Worm (Caenorhabditis elegans) whole organism, dauer: ENCODE measurements around the gene phg-1.

Source experiments
- unc-62 ChIP-seq: sonication (generic microtip); optimal IDR thresholded peaks from 2 replicates; lab custom pipeline; 2017; ENCODE audit warnings: missing biosample characterization, missing genetic modification reagents, missing genetic modification characterization

Gene phg-1

DNA sequence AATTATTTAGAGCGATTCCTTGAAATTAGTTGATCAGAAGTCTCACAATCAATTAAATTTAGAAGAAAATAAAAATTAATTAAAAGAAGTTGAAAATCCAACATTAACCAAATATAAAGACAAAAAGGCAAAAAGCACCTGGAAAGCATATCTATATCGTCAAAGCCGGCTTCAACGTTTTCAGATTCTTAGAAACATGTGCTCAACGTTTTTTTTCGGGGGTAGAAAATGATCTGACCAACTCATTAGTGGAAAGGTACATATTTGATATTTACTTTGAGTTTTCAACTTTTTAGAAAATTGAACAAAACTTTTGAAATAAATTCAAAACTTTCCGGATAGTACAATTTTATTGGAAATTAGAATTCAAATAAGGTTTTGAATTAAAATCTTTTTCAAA is 4.6 kb upstream of the phg-1 start:
- no peak for TF ChIP-seq unc-62 (GFP tag; lab: Kevin White, UChicago)

DNA sequence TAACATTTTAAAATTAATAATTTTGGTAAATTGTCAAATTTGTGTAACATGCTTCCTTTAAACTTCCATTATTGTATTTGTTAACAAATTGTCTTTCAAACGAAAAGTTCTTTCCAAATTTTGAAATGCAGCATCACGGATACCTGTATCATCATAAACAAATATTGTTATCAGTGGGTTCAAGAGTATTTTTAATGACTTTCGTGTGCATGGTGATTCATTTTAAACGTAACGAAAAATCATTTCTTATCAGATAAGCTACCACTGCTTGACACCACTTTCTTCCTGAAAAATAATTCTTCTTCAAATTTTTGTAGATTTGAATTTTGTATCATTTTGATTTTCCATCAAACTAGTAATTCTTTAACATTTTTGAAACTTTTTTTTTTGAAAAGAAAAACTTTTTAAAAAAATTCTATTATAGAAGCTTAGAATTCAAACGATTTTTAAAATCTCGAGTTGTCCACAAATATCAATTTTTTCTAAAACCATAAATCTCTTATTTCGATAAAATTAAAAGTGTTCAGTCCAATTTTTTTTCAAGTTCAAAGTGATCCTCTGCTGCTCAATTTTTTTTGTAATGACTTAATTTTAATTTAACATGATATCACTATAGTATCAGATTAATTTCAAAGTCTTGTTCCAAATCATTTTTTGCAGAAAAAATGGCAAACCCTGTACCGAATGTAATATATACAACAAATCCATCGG is 3.0 kb upstream of the phg-1 start, which contains the start of gene F27E5.9:
F27E5.9 (plus strand) TSS at position 661 of the 711 bp plus-strand sequence.
- no peak for TF ChIP-seq unc-62 (GFP tag; lab: Kevin White, UChicago)

DNA sequence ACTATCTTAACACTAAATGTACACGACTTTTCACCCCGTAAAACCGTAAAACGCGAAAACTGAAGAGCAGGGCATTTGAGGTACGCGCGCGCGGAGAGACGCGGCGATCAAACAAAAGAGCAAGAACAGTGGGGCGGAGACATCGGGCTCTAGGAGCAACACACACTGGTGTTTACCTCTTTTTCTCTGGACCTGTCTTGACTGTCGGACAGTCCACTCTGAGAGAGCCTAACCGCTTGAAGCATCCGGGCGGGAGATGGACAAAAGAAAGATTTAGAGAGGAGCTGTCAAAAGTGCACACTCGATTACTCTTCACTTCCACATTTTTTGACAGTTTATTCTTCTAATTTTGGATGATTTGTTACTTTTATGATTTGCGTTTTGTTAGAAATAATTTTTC is 687 bp upstream of the phg-1 start:
- no peak for TF ChIP-seq unc-62 (GFP tag; lab: Kevin White, UChicago)

DNA sequence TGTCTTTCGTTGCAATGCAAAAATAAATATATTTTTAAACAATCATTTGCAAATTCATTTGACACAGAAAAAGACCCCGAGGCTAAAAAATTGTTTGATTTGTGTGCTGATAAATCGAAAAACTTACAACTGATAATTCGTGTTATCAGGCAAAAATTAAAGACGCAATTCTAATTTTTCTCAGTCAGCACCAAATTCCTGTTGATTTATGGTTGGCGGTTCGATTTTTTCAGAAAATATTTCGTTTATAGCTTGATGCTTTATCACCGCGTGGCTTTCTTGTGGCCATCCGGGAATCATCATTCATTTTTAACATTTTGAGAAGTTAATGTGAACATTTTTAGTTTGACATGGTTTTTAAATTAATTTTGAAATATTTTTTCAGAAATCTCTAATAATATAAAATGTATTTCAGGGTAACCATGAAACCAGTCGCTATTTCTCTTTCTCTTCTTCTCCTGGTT is 1.8 kb downstream of the phg-1 start, which contains the start of gene asah-2:
asah-2 (plus strand) TSS at position 414 of the 464 bp plus-strand sequence.
- no peak for TF ChIP-seq unc-62 (GFP tag; lab: Kevin White, UChicago)

DNA sequence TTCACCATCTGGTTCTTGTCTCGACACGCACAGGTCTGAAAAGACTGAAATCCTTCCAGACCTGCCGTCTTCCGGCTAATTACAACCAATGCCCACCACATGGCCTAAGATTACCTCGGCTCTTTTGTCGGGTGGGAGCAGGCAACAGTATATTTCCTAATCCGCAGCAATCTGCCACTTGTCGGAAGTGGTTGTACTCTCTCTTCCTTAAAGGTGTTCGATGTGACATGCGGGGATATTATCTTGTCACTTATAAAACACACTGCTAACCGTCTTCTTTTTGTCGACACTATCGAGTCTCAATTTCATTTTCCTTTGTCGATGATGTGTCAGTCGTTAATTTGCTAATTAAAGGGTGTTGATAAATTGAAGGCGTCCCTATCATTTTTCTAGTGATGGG is 6.6 kb downstream of the phg-1 start, which contains the start of gene F27E5.3:
F27E5.3 (minus strand) TSS at position 101 of the 400 bp plus-strand sequence.
- TF ChIP-seq unc-62 (GFP tag; lab: Kevin White, UChicago) = no peak

DNA sequence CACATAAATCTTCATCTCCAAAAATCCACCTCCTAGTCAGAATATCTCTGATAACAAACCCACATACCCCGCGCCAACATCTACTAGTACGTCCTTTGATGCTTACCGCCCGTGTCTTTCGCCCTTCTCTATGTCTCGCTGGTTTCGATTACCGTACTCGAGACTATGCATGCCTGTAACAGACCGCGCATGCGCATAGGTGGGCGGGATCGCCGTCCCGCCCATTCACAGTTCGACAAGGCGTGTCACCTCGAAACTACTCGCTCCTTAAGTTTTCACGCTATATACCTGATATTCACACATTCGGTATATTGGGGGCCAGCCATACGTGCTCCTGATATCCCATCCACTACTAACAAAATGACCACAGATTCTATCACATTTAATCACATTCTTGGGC is 9.0 kb downstream of the phg-1 start, which contains the start of gene pax-3:
pax-3 (plus strand) TSS at position 83 of the 400 bp plus-strand sequence.
- TF ChIP-seq unc-62 (GFP tag; lab: Kevin White, UChicago) = no peak

DNA sequence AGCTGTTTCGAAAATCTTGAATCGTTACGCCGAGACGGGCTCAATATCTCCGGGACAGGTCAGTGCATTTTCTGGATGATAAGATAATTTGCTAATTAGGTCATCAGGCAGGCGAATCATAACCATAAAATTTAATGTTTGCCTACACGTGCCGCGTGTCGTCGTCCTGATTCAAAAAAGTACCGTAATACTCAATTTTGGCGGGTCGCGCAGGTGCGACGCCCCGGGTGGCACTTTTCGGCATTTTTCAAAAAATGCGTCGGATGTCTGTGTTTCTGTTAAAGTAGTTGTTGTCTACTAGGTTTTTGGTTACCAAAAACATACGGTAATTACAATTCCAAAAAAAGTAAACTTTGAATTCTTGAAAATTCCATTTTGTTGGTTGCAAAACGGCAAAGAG is 10.0 kb downstream of the phg-1 start:
- no peak for TF ChIP-seq unc-62 (GFP tag; lab: Kevin White, UChicago)

DNA sequence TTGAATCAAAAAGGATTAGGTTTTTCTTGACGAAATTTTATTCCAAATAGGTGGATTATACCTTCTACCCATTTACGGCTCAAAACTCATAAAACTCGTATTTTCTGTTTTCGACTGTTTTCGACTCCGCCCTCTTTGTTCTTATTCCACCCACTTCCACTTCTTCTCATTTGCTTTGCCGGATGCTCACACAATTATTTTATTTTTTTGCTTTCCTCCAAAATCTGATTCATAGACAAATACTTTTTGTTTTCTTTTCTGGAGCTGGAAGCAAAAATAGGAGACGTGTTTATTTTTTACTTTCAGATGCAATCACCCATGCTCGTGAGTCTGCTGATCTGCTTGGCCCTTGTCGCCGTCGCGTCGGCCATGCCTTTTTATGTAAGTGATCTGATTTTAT is 17.6 kb downstream of the phg-1 start, which contains the start of gene nlp-63:
nlp-63 (plus strand) TSS at position 301 of the 400 bp plus-strand sequence.
- no peak for TF ChIP-seq unc-62 (GFP tag; lab: Kevin White, UChicago)

DNA sequence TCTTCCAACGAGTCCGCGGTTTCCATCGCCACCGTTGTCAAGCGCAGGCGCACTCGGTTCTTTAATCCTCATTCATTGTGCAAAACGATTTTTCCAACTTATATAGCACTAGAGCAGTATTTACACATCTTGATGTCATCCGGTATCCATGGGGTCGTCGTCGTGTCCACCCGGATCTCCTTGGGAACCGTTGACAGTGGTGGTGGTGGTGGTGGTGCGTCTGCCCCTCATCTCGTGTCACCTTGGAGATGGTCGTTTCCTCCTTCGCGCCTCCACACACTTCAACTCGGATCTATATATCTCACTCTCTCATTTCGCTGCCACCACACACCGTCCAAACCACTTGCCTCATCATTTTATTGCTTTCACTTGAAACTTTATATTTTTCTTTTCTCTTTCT is 25.3 kb downstream of the phg-1 start:
- no peak for TF ChIP-seq unc-62 (GFP tag; lab: Kevin White, UChicago)

DNA sequence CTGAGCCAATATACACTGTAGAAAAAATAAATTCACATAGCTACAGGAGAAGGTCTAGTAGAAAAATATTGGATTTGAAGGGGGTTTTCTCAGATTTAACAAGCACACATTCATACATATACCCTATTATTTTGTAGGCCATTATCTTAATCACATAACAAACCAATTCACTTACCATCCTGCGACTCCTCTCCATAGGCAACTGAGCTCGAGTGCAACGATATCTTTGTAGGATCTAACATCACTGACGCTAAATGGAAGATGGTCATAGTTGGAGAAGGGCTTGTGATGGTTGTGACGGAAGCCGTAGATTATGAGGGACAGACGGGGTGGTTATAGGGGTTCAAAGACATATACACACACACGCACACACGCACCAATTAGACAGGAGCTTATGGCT is 26.7 kb downstream of the phg-1 start:
- no peak for TF ChIP-seq unc-62 (GFP tag; lab: Kevin White, UChicago)

DNA sequence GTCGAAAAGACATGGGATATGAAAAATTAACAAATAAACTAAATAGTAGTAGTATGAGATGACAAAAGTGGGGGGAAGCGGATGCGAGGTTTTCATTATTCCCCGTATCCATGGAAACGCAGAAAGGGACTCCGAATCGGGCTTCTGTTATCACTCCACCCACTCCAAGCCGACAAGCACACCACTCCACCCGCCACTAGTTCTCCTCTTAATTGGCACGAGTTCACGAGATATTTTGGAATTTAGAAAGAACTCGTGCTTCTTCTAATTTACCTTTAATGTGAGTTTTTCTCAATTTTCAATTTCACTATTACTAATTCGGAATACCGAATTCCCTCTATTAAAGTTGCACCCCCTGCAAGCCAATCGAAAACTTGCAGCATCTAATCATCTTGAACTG is 28.9 kb downstream of the phg-1 start:
- no peak for TF ChIP-seq unc-62 (GFP tag; lab: Kevin White, UChicago)

DNA sequence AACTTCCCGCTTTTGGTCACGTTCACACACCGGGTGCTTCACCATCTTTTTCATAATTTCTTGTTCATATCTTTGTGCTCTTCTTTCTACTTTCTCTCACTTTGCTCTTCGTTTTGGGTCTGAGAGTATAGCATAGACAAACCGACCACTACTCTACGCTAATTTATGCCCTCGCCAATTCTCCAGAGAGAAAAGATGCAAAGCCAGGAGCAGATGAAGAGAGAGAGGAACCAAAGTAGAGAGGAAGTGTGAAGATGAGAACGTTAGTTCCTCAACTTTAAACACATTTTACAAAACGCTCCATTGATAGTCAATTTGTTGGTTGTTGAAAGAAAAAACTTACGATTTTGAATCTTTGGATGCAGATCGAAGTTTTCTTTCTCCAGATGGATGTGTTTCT is 30.3 kb downstream of the phg-1 start:
- TF ChIP-seq unc-62 (GFP tag; lab: Kevin White, UChicago) = no peak

DNA sequence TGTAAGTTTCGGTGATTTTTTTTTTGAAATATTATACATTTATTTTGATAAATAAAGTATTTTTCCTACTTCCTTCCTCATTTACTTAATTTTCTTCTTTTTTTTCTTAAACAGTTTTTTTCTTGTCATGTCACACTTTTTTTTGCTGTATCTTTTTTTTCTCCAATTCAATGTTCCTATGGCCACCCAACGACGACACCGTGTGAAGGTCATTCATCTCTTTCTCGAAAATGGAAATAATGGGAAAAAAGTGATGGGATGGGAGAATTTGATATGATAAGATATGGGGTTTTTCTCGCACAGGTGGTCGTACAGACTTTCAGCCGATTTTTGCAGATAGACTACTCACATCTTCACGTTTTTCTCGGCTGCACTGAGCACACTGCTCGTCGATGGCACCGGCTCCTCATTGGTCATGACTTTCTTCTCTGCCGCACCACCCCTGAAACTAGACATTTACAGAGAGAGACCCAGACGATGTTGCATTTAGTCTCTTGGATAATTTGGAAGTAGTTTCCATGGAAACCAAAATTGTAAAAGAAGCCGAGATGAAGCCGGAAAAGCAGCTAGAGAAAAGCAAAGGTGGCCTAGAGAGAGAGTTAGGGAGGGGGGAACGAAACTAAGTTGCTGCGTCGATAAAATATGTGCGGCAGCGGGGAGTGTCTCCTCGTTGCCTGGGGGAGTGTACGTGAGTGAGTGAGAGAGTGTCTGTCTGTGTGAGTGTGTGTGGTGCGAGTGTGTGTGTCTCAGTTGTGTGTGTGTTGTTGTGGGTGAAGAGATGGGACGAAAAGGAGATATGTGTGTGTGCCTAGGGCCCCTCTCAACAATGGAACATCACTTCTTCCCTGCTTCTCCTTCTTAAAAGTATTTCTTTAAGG is 31.7 kb downstream of the phg-1 start, which contains the start of gene daf-19:
daf-19 (minus strand) TSS at position 442 of the 878 bp plus-strand sequence.
- no peak for TF ChIP-seq unc-62 (GFP tag; lab: Kevin White, UChicago)

DNA sequence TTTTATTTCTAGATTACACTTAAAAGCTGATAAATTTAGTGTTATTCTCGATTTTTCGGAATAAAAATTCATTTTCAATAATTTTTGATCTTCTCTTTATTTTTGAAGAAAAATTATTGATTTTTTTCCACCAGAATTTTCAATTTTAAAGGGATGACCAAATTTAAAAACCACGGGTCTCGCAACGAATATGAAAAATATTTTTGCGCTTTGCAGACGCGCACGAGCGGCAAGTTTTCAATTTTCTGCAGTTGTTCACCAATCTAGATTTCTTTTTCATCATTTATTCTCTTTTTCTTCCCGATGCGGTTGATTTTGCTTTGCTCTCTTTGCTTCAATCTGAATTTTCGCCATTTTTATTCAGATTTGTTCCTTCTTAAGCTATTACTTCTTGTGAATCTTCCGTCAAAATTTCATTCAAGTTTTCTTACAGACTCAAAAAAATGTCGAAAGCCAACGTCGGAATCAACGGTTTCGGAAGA is 33.4 kb downstream of the phg-1 start, which contains the start of gene gpd-4:
gpd-4 (plus strand) TSS at position 432 of the 482 bp plus-strand sequence.
- TF ChIP-seq unc-62 (GFP tag; lab: Kevin White, UChicago) = no peak

DNA sequence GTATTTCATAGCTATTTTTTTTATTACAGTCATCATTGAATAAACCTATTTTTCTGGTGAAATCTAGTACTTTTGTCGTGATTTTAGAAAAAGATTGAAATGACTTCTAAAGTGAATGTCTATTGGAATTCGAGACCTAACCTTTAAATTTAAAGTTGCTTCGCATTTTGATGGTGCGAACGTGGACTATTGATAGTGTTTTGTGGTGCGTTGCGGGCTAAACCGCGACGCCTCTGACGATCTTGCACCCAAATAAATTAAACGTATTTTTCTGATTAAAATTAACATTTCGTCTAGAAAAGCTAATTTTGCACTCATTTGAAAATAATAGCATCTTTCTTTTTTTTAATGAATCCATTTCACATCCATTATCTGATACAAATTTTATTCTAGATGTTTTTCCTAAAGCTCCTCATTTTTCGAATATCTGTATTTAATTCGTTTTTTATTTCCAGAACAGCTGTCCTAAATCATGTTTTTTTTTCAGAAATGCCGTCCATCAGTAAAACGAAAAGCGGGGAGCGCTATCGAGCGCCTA is 35.0 kb downstream of the phg-1 start, which contains the start of gene wbp-11:
wbp-11 (plus strand) TSS at position 488 of the 538 bp plus-strand sequence.
- TF ChIP-seq unc-62 (GFP tag; lab: Kevin White, UChicago) = no peak
